Worm (Caenorhabditis elegans) whole organism, midembryonic: ENCODE results near the gene clh-5.

Experiments used
- cog-1 ChIP-seq: sonication (generic microtip); optimal IDR thresholded peaks from 2 replicates; lab custom pipeline; 2016; ENCODE audit warnings: missing genetic modification characterization, missing compliant biosample characterization
- flt-1 ChIP-seq: fragments of 200-800 bp; sonication (Bioruptor generic); IDR thresholded peaks from 2 replicates; pipeline ENCODE4 v1.3.6; 2022; ENCODE audit warnings: missing genetic modification characterization, missing compliant biosample characterization
- med-1 ChIP-seq: sonication (generic microtip); optimal IDR thresholded peaks from 2 replicates; lab custom pipeline; 2017; ENCODE audit warnings: missing genetic modification characterization, mild to moderate bottlenecking, missing compliant biosample characterization, antibody characterized with exemption, missing genetic modification reagents; ENCODE audit not compliant: insufficient read depth
- ref-1 ChIP-seq: fragments of 200-800 bp; sonication (Bioruptor generic); conservative IDR thresholded peaks from 2 replicates; pipeline ENCODE4 v1.3.6; 2022; ENCODE audit warnings: missing genetic modification reagents, missing genetic modification characterization, missing compliant biosample characterization
- ztf-23 ChIP-seq: fragments of 200-800 bp; sonication (Bioruptor generic); IDR thresholded peaks from 2 replicates; pipeline ENCODE4 v1.3.6; 2022; ENCODE audit warnings: missing genetic modification reagents, missing genetic modification characterization, missing compliant biosample characterization
- ztf-29 ChIP-seq: fragments of 200-800 bp; sonication (Bioruptor generic); IDR thresholded peaks from 2 replicates; pipeline ENCODE4 v1.3.6; 2022; ENCODE audit warnings: missing genetic modification reagents, missing genetic modification characterization, missing compliant biosample characterization

- no peak for TF ChIP-seq cog-1
- no peak for TF ChIP-seq med-1
- no peak for TF ChIP-seq ztf-23
- TF ChIP-seq flt-1 (GFP tag; lab: Robert Waterston, UW): no peak
- TF ChIP-seq ztf-29: no peak
- no peak for TF ChIP-seq ref-1 (GFP tag; lab: Robert Waterston, UW)
Measured at ce11 chrII:9130339-9130738, 31.9 kb upstream of the clh-5 start.
